ENCODE assay signal across 4 fruit fly cellular contexts in genomic region chr3R:21638437-21638836, dm6.
TF ChIP-seq lines count a peak whose summit lies in the region.

No protein-coding gene starts in this region.

- TF ChIP-seq CTCF in whole organism, embryonic (GFP tag; optimal IDR thresholded peaks at IDR 0.05; lab: Kevin White, UChicago), result no peak

TF ChIP-seq in whole organism, embryonic, 481 proteins besides CTCF, POLR2A, EP300 and RAD21 (continues in another document):
- no peak for TF ChIP-seq CG12104 (GFP tag; optimal IDR thresholded peaks at IDR 0.05; lab: Kevin White, UChicago)
- peak; percentile 91 for TF ChIP-seq pros (GFP tag; optimal IDR thresholded peaks at IDR 0.05; lab: Kevin White, UChicago)
- peak in 1 of 2 experiments; percentile 84 for TF ChIP-seq Trl (optimal IDR thresholded peaks at IDR 0.05; lab: Kevin White, UChicago)
- no peak for TF ChIP-seq Trl (GFP tag; optimal IDR thresholded peaks at IDR 0.05; lab: Kevin White, UChicago)
- no peak for TF ChIP-seq ham (GFP tag; IDR thresholded peaks at IDR 0.05; lab: Robert Waterston, UW)
- TF ChIP-seq Gsc (GFP tag; IDR thresholded peaks at IDR 0.05; lab: Robert Waterston, UW), result no peak
- peak; percentile 8 for TF ChIP-seq Kr (GFP tag; optimal IDR thresholded peaks at IDR 0.05; lab: Kevin White, UChicago)
- no peak for TF ChIP-seq Hey (tag; optimal IDR thresholded peaks at IDR 0.05; lab: Kevin White, UChicago)
- no peak for TF ChIP-seq CG12744 (GFP tag; optimal IDR thresholded peaks at IDR 0.05; lab: Kevin White, UChicago)
- TF ChIP-seq CG3726 (GFP tag; IDR thresholded peaks at IDR 0.05; lab: Robert Waterston, UW), result no peak
- TF ChIP-seq CG2129 (GFP tag; IDR thresholded peaks at IDR 0.05; lab: Robert Waterston, UW; ENCODE audit: partially characterized antibody), result no peak
- TF ChIP-seq nom (GFP tag; optimal IDR thresholded peaks at IDR 0.05; lab: Kevin White, UChicago), result peak; percentile 51
- TF ChIP-seq CG15479 (GFP tag; optimal IDR thresholded peaks at IDR 0.05; lab: Kevin White, UChicago), result peak; percentile 52
- TF ChIP-seq gsb (GFP tag; IDR thresholded peaks at IDR 0.05; lab: Robert Waterston, UW), result no peak
- no peak for TF ChIP-seq vfl (GFP tag; optimal IDR thresholded peaks at IDR 0.05; lab: Kevin White, UChicago)
- TF ChIP-seq CG6654 (GFP tag; optimal IDR thresholded peaks at IDR 0.05; lab: Kevin White, UChicago), result no peak
- no peak for TF ChIP-seq dati (GFP tag; IDR thresholded peaks at IDR 0.05; lab: Robert Waterston, UW)
- peak in 1 of 2 experiments; percentile 17 for TF ChIP-seq insv (GFP tag; optimal IDR thresholded peaks at IDR 0.05; lab: Kevin White, UChicago)
- TF ChIP-seq D (optimal IDR thresholded peaks at IDR 0.05; lab: Kevin White, UChicago), result peak; percentile 86
- TF ChIP-seq D (GFP tag; optimal IDR thresholded peaks at IDR 0.05; lab: Kevin White, UChicago), result no peak
- no peak for TF ChIP-seq CG6175 (GFP tag; IDR thresholded peaks at IDR 0.05; lab: Robert Waterston, UW)
- TF ChIP-seq shn (GFP tag; optimal IDR thresholded peaks at IDR 0.05; lab: Kevin White, UChicago), result no peak
- no peak for TF ChIP-seq ERR (GFP tag; optimal IDR thresholded peaks at IDR 0.05; lab: Kevin White, UChicago)
- TF ChIP-seq NfI (GFP tag; optimal IDR thresholded peaks at IDR 0.05; lab: Kevin White, UChicago), result no peak

TF ChIP-seq in whole organism, prepupa, 60 proteins besides CTCF, POLR2A, EP300 and RAD21:
- no peak for TF ChIP-seq eg (GFP tag; IDR thresholded peaks at IDR 0.05; lab: Robert Waterston, UW)
- no peak for TF ChIP-seq CG6854 (GFP tag; optimal IDR thresholded peaks at IDR 0.05; lab: Kevin White, UChicago)
- peak; percentile 66 for TF ChIP-seq Blimp-1 (GFP tag; optimal IDR thresholded peaks at IDR 0.05; lab: Kevin White, UChicago)
- peak; percentile 62 for TF ChIP-seq dsx (GFP tag; optimal IDR thresholded peaks at IDR 0.05; lab: Kevin White, UChicago; ENCODE audit: poor library complexity, severe bottlenecking)
- TF ChIP-seq Met (GFP tag; optimal IDR thresholded peaks at IDR 0.05; lab: Kevin White, UChicago), result peak; percentile 0
- no peak for TF ChIP-seq Ets21C (GFP tag; optimal IDR thresholded peaks at IDR 0.05; lab: Kevin White, UChicago)
- TF ChIP-seq ss (GFP tag; optimal IDR thresholded peaks at IDR 0.05; lab: Kevin White, UChicago), result peak; percentile 8 to 10
- TF ChIP-seq Gug (GFP tag; IDR thresholded peaks at IDR 0.05; lab: Robert Waterston, UW), result no peak
- peak; percentile 64 for TF ChIP-seq CG1621 (tag; optimal IDR thresholded peaks at IDR 0.05; lab: Kevin White, UChicago)
- no peak for TF ChIP-seq Smox (GFP tag; optimal IDR thresholded peaks at IDR 0.05; lab: Kevin White, UChicago)

TF ChIP-seq in whole organism, pupa, 21 proteins besides CTCF, POLR2A, EP300 and RAD21:
- TF ChIP-seq CG8301 (tag; optimal IDR thresholded peaks at IDR 0.05; lab: Kevin White, UChicago), result no peak
- TF ChIP-seq fd96Ca (GFP tag; IDR thresholded peaks at IDR 0.05; lab: Robert Waterston, UW), result no peak
- no peak for TF ChIP-seq Pif1B (GFP tag; optimal IDR thresholded peaks at IDR 0.05; lab: Kevin White, UChicago)
- TF ChIP-seq CG14655 (GFP tag; optimal IDR thresholded peaks at IDR 0.05; lab: Kevin White, UChicago), result no peak
- TF ChIP-seq CG13204 (GFP tag; optimal IDR thresholded peaks at IDR 0.05; lab: Kevin White, UChicago), result peak; percentile 33
- TF ChIP-seq rn (GFP tag; IDR thresholded peaks at IDR 0.05; lab: Robert Waterston, UW), result no peak
- TF ChIP-seq Snoo (tag; optimal IDR thresholded peaks at IDR 0.05; lab: Kevin White, UChicago), result no peak
- TF ChIP-seq EcR (GFP tag; optimal IDR thresholded peaks at IDR 0.05; lab: Kevin White, UChicago), result peak; percentile 66
TF ChIP-seq in whole organism, pupa: peak in this region for 2.

TF ChIP-seq in whole organism, wandering third instar larva, 38 proteins besides CTCF, POLR2A, EP300 and RAD21:
- TF ChIP-seq woc (GFP tag; optimal IDR thresholded peaks at IDR 0.05; lab: Kevin White, UChicago) (no peak), GATAd (GFP tag; optimal IDR thresholded peaks at IDR 0.05; lab: Kevin White, UChicago) (no peak), Hr83 (GFP tag; optimal IDR thresholded peaks at IDR 0.05; lab: Kevin White, UChicago; ENCODE audit: poor library complexity, severe bottlenecking) (no peak), jim (GFP tag; optimal IDR thresholded peaks at IDR 0.05; lab: Kevin White, UChicago) (no peak), Jra (GFP tag; optimal IDR thresholded peaks at IDR 0.05; lab: Kevin White, UChicago) (no peak), Dif (GFP tag; optimal IDR thresholded peaks at IDR 0.05; lab: Kevin White, UChicago; ENCODE audit: partially characterized antibody) (peak; percentile 42), brk (GFP tag; optimal IDR thresholded peaks at IDR 0.05; lab: Kevin White, UChicago) (no peak), ey (GFP tag; optimal IDR thresholded peaks at IDR 0.05; lab: Kevin White, UChicago) (no peak), dl (GFP tag; optimal IDR thresholded peaks at IDR 0.05; lab: Kevin White, UChicago; ENCODE audit: insufficient read depth in 1 of 2, partially characterized antibody in 2 of 2) (peak in 1 of 2 experiments; percentile 36), sv (GFP tag; optimal IDR thresholded peaks at IDR 0.05; lab: Kevin White, UChicago) (no peak)

Comparison
In these comparisons a context has a peak if more than half of its experiments do, and no peak if none do; other contexts are left out.
1. Of the 7 proteins assayed by ChIP-seq in both whole organism, embryonic and whole organism, prepupa: peak only in whole organism, embryonic: none; only in whole organism, prepupa: Blimp-1; in both: none; in neither: 6.